Worm (Caenorhabditis elegans) whole organism, L1 larva: ENCODE measurements around the gene C04F6.7.

Experiments
- C04F5.9 ChIP-seq: sonication (generic microtip); optimal IDR thresholded peaks from 2 replicates; lab custom pipeline; 2016; ENCODE audit warnings: missing genetic modification characterization, missing compliant biosample characterization
- C34B4.2 ChIP-seq: sonication (generic microtip); optimal IDR thresholded peaks from 2 replicates; lab custom pipeline; 2017; ENCODE audit warnings: mild to moderate bottlenecking, missing genetic modification characterization, missing compliant biosample characterization
- F16B12.6 ChIP-seq: fragments of 150-350 bp; optimal IDR thresholded peaks from 2 replicates; lab custom pipeline; 2014; ENCODE audit warnings: missing biosample characterization, missing genetic modification characterization
- Y116A8C.19 ChIP-seq: sonication (generic microtip); optimal IDR thresholded peaks from 2 replicates; lab custom pipeline; 2016; ENCODE audit warnings: missing compliant biosample characterization, missing genetic modification characterization, borderline replicate concordance
- alr-1 ChIP-seq: fragments of 200-800 bp; sonication (Bioruptor generic); optimal IDR thresholded peaks from 2 replicates; lab custom pipeline; 2018; ENCODE audit warnings: borderline replicate concordance, mild to moderate bottlenecking, missing genetic modification characterization, missing compliant biosample characterization
- ama-1 ChIP-seq: fragments of 150-350 bp; optimal IDR thresholded peaks from 2 replicates; lab custom pipeline; 2014
- blmp-1 ChIP-seq: fragments of 150-350 bp; optimal IDR thresholded peaks from 2 replicates; lab custom pipeline; 2014; ENCODE audit warnings: missing biosample characterization, missing genetic modification characterization
- ceh-8 ChIP-seq: fragments of 200-800 bp; sonication (Bioruptor generic); optimal IDR thresholded peaks from 2 replicates; lab custom pipeline; 2018; ENCODE audit warnings: mild to moderate bottlenecking, missing genetic modification characterization, moderate library complexity, missing compliant biosample characterization
- ceh-88 ChIP-seq: fragments of 200-800 bp; sonication (Bioruptor generic); IDR thresholded peaks from 2 replicates; pipeline ENCODE4 v1.3.6; 2022; ENCODE audit warnings: missing genetic modification characterization, missing compliant biosample characterization
- dpl-1 ChIP-seq, 3 experiments: fragments of 150-350 bp in 2 of 3; sonication (generic microtip) in 1 of 3; optimal IDR thresholded peaks; 2 replicates each; lab custom pipeline; 2014 to 2017; ENCODE audit warnings: missing biosample characterization in 3 of 3, missing genetic modification characterization in 3 of 3, missing genetic modification reagents in 3 of 3
- dsc-1 ChIP-seq: sonication (generic microtip); optimal IDR thresholded peaks from 2 replicates; lab custom pipeline; 2016; ENCODE audit warnings: mild to moderate bottlenecking, missing genetic modification characterization, missing compliant biosample characterization
- efl-1 ChIP-seq, 4 experiments: fragments of 150-350 bp; optimal IDR thresholded peaks in 3 of 4; peaks in 1 of 4; 1 replicate in 1 of 4; 2 replicates in 3 of 4; lab custom pipeline; 2014; ENCODE audit warnings: missing biosample characterization in 2 of 4, missing genetic modification characterization in 2 of 4, missing genetic modification reagents in 2 of 4
- efl-3 ChIP-seq: fragments of 200-800 bp; sonication (Bioruptor generic); optimal IDR thresholded peaks from 2 replicates; lab custom pipeline; 2018; ENCODE audit warnings: mild to moderate bottlenecking, missing genetic modification characterization, missing compliant biosample characterization
- egl-13 ChIP-seq: sonication (generic microtip); optimal IDR thresholded peaks from 2 replicates; lab custom pipeline; 2016; ENCODE audit warnings: missing genotype, missing genetic modification reagents, missing genetic modification characterization, missing compliant biosample characterization
- ets-5 ChIP-seq: fragments of 200-800 bp; sonication (Bioruptor generic); IDR thresholded peaks from 2 replicates; pipeline ENCODE4 v1.3.6; 2022; ENCODE audit warnings: missing genetic modification characterization, missing compliant biosample characterization
- fkh-8 ChIP-seq: sonication (generic microtip); optimal IDR thresholded peaks from 2 replicates; lab custom pipeline; 2016; ENCODE audit warnings: mild to moderate bottlenecking, missing genetic modification characterization, missing compliant biosample characterization
- fos-1 ChIP-seq: fragments of 150-350 bp; optimal IDR thresholded peaks from 2 replicates; lab custom pipeline; 2014; ENCODE audit warnings: missing biosample characterization, missing genetic modification characterization
- grh-1 ChIP-seq: fragments of 200-800 bp; sonication (Bioruptor generic); IDR thresholded peaks from 2 replicates; pipeline ENCODE4 v1.3.6; 2022; ENCODE audit warnings: missing genetic modification reagents, missing genetic modification characterization, missing compliant biosample characterization
- isw-1 ChIP-seq: fragments of 200-800 bp; sonication (Bioruptor generic); IDR thresholded peaks from 2 replicates; pipeline ENCODE4 v1.3.6; 2022; ENCODE audit warnings: missing genetic modification characterization, missing compliant biosample characterization
- lin-14 ChIP-seq: fragments of 200-800 bp; sonication (Bioruptor generic); optimal IDR thresholded peaks from 2 replicates; lab custom pipeline; 2018; ENCODE audit warnings: mild to moderate bottlenecking, missing genetic modification characterization, moderate library complexity, missing compliant biosample characterization
- lin-15B ChIP-seq: fragments of 150-350 bp; sonication (generic microtip); optimal IDR thresholded peaks from 3 replicates; lab custom pipeline; 2014; ENCODE audit warnings: missing biosample characterization, missing genetic modification characterization
- lir-3 ChIP-seq: sonication (generic microtip); optimal IDR thresholded peaks from 2 replicates; lab custom pipeline; 2016; ENCODE audit warnings: mild to moderate bottlenecking, missing genetic modification characterization, moderate library complexity, missing compliant biosample characterization; ENCODE audit not compliant: poor library complexity
- mef-2 ChIP-seq: fragments of 150-350 bp; optimal IDR thresholded peaks from 2 replicates; lab custom pipeline; 2014; ENCODE audit warnings: missing biosample characterization, missing genetic modification characterization
- nhr-12 ChIP-seq: sonication (generic microtip); optimal IDR thresholded peaks from 2 replicates; lab custom pipeline; 2017; ENCODE audit warnings: missing biosample characterization, missing genetic modification characterization
- nhr-19 ChIP-seq: fragments of 200-800 bp; sonication (Bioruptor generic); conservative IDR thresholded peaks from 2 replicates; pipeline ENCODE4 v1.3.6; 2022; ENCODE audit warnings: missing genetic modification characterization, missing compliant biosample characterization
- nhr-20 ChIP-seq: sonication (generic microtip); optimal IDR thresholded peaks from 2 replicates; lab custom pipeline; 2016; ENCODE audit warnings: mild to moderate bottlenecking, missing genetic modification characterization, missing compliant biosample characterization
- nhr-47 ChIP-seq: sonication (generic microtip); optimal IDR thresholded peaks from 2 replicates; lab custom pipeline; 2016; ENCODE audit warnings: mild to moderate bottlenecking, missing genetic modification characterization, moderate library complexity, missing compliant biosample characterization
- nhr-71 ChIP-seq: sonication (generic microtip); optimal IDR thresholded peaks from 2 replicates; lab custom pipeline; 2016; ENCODE audit warnings: mild to moderate bottlenecking, missing genetic modification characterization, moderate library complexity, missing compliant biosample characterization
- nhr-85 ChIP-seq: sonication (generic microtip); peaks from one replicate; lab custom pipeline; 2016; ENCODE audit warnings: missing genetic modification characterization, inconsistent platforms, missing compliant biosample characterization
- nhr-90 ChIP-seq: sonication (generic microtip); optimal IDR thresholded peaks from 2 replicates; lab custom pipeline; 2016; ENCODE audit warnings: mild to moderate bottlenecking, missing genetic modification characterization, missing compliant biosample characterization; ENCODE audit not compliant: poor library complexity
- rnt-1 ChIP-seq: sonication (generic microtip); optimal IDR thresholded peaks from 2 replicates; lab custom pipeline; 2016; ENCODE audit warnings: mild to moderate bottlenecking, missing genetic modification characterization, moderate library complexity, missing compliant biosample characterization
- skn-1 ChIP-seq: fragments of 150-350 bp; optimal IDR thresholded peaks from 2 replicates; lab custom pipeline; 2014; ENCODE audit warnings: missing biosample characterization, missing genetic modification characterization
- snpc-4 ChIP-seq: fragments of 150-350 bp; optimal IDR thresholded peaks from 2 replicates; lab custom pipeline; 2014; ENCODE audit warnings: missing biosample characterization, missing genetic modification characterization
- snu-23 ChIP-seq: sonication (generic microtip); optimal IDR thresholded peaks from 2 replicates; lab custom pipeline; 2016; ENCODE audit warnings: missing genetic modification characterization, missing compliant biosample characterization
- sup-37 ChIP-seq: fragments of 200-800 bp; sonication (Bioruptor generic); optimal IDR thresholded peaks from 2 replicates; lab custom pipeline; 2018; ENCODE audit warnings: mild to moderate bottlenecking, missing genetic modification characterization, missing compliant biosample characterization
- swsn-7 ChIP-seq: sonication (generic microtip); optimal IDR thresholded peaks from 2 replicates; lab custom pipeline; 2016; ENCODE audit warnings: missing genetic modification characterization, missing compliant biosample characterization
- tlp-1 ChIP-seq: fragments of 150-350 bp; optimal IDR thresholded peaks from 2 replicates; lab custom pipeline; 2014; ENCODE audit warnings: missing biosample characterization, missing genetic modification characterization
- unc-86 ChIP-seq: sonication (generic microtip); optimal IDR thresholded peaks from 2 replicates; lab custom pipeline; 2016; ENCODE audit warnings: missing genetic modification characterization, missing compliant biosample characterization
- unc-98 ChIP-seq: fragments of 200-800 bp; sonication (Bioruptor generic); IDR thresholded peaks from 2 replicates; pipeline ENCODE4 v1.3.6; 2022; ENCODE audit warnings: missing genetic modification characterization, missing compliant biosample characterization
- vab-15 ChIP-seq: sonication (generic microtip); optimal IDR thresholded peaks from 2 replicates; lab custom pipeline; 2017; ENCODE audit warnings: missing genotype, mild to moderate bottlenecking, missing genetic modification characterization, missing compliant biosample characterization
- xbp-1 ChIP-seq: sonication (generic microtip); optimal IDR thresholded peaks from 2 replicates; lab custom pipeline; 2016; ENCODE audit warnings: missing genetic modification characterization, missing compliant biosample characterization
- zag-1 ChIP-seq: fragments of 150-350 bp; optimal IDR thresholded peaks from 2 replicates; lab custom pipeline; 2014; ENCODE audit warnings: missing biosample characterization, missing genetic modification characterization
- ztf-11 ChIP-seq, 2 experiments: sonication (generic microtip); optimal IDR thresholded peaks; 2 replicates each; lab custom pipeline; 2016 to 2017; ENCODE audit warnings: missing genetic modification characterization in 2 of 2, missing biosample characterization in 1 of 2, missing compliant biosample characterization in 1 of 2

The C04F6.7 gene

ce11 chrX:3393562-3393961 lies 25.4 kb downstream of the C04F6.7 start, which contains the start of gene slcf-2:
Gene slcf-2 (plus strand): TSS chrX:3393862.
- TF ChIP-seq dsc-1 = peak; percentile 71
- TF ChIP-seq fos-1 (tag; lab: Kevin White, UChicago) = no peak

DNA sequence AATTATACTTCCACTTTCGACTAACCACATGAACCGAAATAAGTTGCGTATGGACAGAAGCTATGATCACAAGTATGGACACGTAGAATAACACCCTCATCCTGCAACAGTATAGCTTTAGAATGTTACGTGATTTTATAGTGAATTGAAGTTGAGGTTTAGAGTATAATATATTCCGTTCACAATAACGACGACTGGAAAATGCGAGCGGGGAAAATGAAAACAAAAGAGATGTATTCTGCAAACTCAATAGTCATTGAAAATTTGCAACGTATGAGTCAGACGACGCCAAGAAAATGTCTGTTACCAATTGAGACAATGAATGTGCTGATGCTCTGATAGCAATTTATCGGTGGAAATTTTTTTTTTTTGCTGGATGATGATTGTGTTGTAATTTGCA lies 33.6 kb downstream of the C04F6.7 start, which contains the start of gene acp-1:
Gene acp-1, minus strand, starts transcription at position 101 of the 400 bp plus-strand sequence.
- TF ChIP-seq rnt-1 (tag; lab: Kevin White, UChicago) (no peak), Y116A8C.19 (tag; lab: Kevin White, UChicago) (no peak), ztf-11 (tag; optimal IDR thresholded peaks at IDR 0.05; lab: Kevin White, UChicago) (no peak), nhr-12 (tag; lab: Kevin White, UChicago) (no peak), nhr-19 (GFP tag; lab: Robert Waterston, UW) (no peak), ceh-8 (no peak), unc-86 (tag; lab: Kevin White, UChicago) (no peak), lin-14 (GFP tag; lab: Kevin White, UChicago) (no peak), lin-15B (tag; lab: Kevin White, UChicago) (no peak), mef-2 (tag; lab: Kevin White, UChicago) (no peak), dpl-1 (GFP tag; optimal IDR thresholded peaks at IDR 0.05; lab: Kevin White, UChicago) (no peak), ama-1 (lab: Kevin White, UChicago) (no peak), snu-23 (GFP tag; lab: Kevin White, UChicago) (no peak), unc-98 (GFP tag; lab: Robert Waterston, UW) (no peak), sup-37 (GFP tag; lab: Kevin White, UChicago) (no peak), efl-3 (GFP tag; lab: Kevin White, UChicago) (no peak), vab-15 (tag; lab: Kevin White, UChicago) (no peak)

ce11 chrX:3380167-3380566 lies 38.8 kb downstream of the C04F6.7 start, which contains the start of gene ZK563.7:
Gene ZK563.7 (plus strand): TSS chrX:3380467.
- TF ChIP-seq nhr-12 (tag; lab: Kevin White, UChicago) (no peak), dpl-1 (GFP tag; optimal IDR thresholded peaks at IDR 0.05; lab: Kevin White, UChicago) (no peak), dsc-1 (no peak), nhr-85 (peak; percentile 43), skn-1 (no peak), snpc-4 (tag; lab: Kevin White, UChicago) (no peak), nhr-90 (tag; lab: Kevin White, UChicago) (no peak), ama-1 (lab: Kevin White, UChicago) (no peak), ceh-88 (GFP tag; lab: Robert Waterston, UW) (no peak)

ce11 chrX:3379114-3379513 lies 39.9 kb downstream of the C04F6.7 start, which contains the start of gene sorf-1:
Gene sorf-1 (minus strand): TSS chrX:3379248.
- TF ChIP-seq lin-14 (GFP tag; lab: Kevin White, UChicago) (peak; percentile 73), dsc-1 (peak; percentile 63), unc-86 (tag; lab: Kevin White, UChicago) (no peak), nhr-19 (GFP tag; lab: Robert Waterston, UW) (peak; percentile 41), nhr-47 (tag; lab: Kevin White, UChicago) (peak; percentile 58), ceh-8 (no peak), rnt-1 (tag; lab: Kevin White, UChicago) (peak; percentile 95), ztf-11 (tag; optimal IDR thresholded peaks at IDR 0.05; lab: Kevin White, UChicago) (peak in 1 of 2 experiments; percentile 56), lir-3 (tag; lab: Kevin White, UChicago) (peak; percentile 77), C34B4.2 (tag; lab: Kevin White, UChicago) (no peak), zag-1 (no peak), tlp-1 (tag; lab: Kevin White, UChicago) (no peak), nhr-20 (tag; lab: Kevin White, UChicago) (peak; percentile 49), swsn-7 (peak; percentile 54), ama-1 (lab: Kevin White, UChicago) (no peak), xbp-1 (tag; lab: Kevin White, UChicago) (peak; percentile 42), F16B12.6 (no peak), efl-1 (optimal IDR thresholded peaks at IDR 0.05; lab: Kevin White, UChicago) (peak; percentile 6 to 11), efl-1 (GFP tag; optimal IDR thresholded peaks at IDR 0.05 in 1 of 2; lab: Kevin White, UChicago) (peak in 1 of 2 experiments; percentile 74), fkh-8 (tag; lab: Kevin White, UChicago) (peak; percentile 42), blmp-1 (tag; lab: Kevin White, UChicago) (peak; percentile 28), ets-5 (GFP tag; lab: Robert Waterston, UW) (no peak), grh-1 (GFP tag; lab: Robert Waterston, UW) (no peak), alr-1 (no peak), dpl-1 (GFP tag; optimal IDR thresholded peaks at IDR 0.05; lab: Kevin White, UChicago) (peak in 2 of 3 experiments; percentile 22 to 46), egl-13 (tag; lab: Kevin White, UChicago) (peak; percentile 11), sup-37 (GFP tag; lab: Kevin White, UChicago) (no peak), C04F5.9 (tag; lab: Kevin White, UChicago) (peak; percentile 18), nhr-85 (peak; percentile 80), nhr-71 (tag; lab: Kevin White, UChicago) (peak; percentile 71), nhr-90 (tag; lab: Kevin White, UChicago) (peak; percentile 46), isw-1 (no peak; the same call in 1 of the 2 replicates)
